Fruit fly (Drosophila melanogaster): ENCODE results near the gene hep.

Gene hep

DNA sequence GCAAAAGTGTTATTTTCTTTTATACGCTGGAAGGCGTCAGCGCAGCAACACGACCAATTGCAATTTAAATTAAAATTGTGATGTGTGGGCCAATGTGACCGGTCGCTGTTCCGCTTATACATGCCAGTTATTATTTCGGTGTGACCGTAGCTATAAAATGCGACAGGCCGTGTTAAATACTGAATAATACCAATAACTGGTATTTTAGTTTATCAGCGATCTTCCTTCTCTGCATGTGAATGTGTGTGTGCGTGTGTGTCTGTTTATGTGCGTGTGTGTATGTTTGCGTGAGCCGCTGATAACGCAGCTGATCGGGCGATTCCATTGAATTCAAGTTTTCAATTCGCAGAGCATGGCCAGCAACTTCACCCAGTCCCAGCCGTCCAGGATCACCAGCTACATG lies 38.5 kb upstream of the hep start, which contains the start of the genes CG32638, CG15717 and MFS10 (continued):
- TF ChIP-seq Sin3A (optimal IDR thresholded peaks at IDR 0.05): peak; percentile 33
- peak; percentile 21 for TF ChIP-seq Ets65A (GFP tag)
- TF ChIP-seq rib (GFP tag; IDR thresholded peaks at IDR 0.05): no peak
- TF ChIP-seq CG17385 (GFP tag; optimal IDR thresholded peaks at IDR 0.05): no peak
- TF ChIP-seq Nf-YA (GFP tag; IDR thresholded peaks at IDR 0.05): no peak
- TF ChIP-seq CG6791 (GFP tag; IDR thresholded peaks at IDR 0.05; ENCODE audit: partially characterized antibody): 0 out of 3 replicates have a peak, but pooled peaks have one; percentile 50
- TF ChIP-seq CG7271 (tag; optimal IDR thresholded peaks at IDR 0.05): peak; percentile 41
- peak; percentile 85 for TF ChIP-seq Ets97D (GFP tag; optimal IDR thresholded peaks at IDR 0.05)
- no peak for TF ChIP-seq CG2199 (GFP tag; IDR thresholded peaks at IDR 0.05)
- no peak for TF ChIP-seq sc (optimal IDR thresholded peaks at IDR 0.05)
- no peak for TF ChIP-seq sc (GFP tag; optimal IDR thresholded peaks at IDR 0.05)
- no peak for TF ChIP-seq chif (GFP tag; optimal IDR thresholded peaks at IDR 0.05)
- TF ChIP-seq CG9932 (GFP tag; IDR thresholded peaks at IDR 0.05): peak; percentile 30; the same call in 1 of the 2 replicates
- TF ChIP-seq Poxn (GFP tag; IDR thresholded peaks at IDR 0.05): no peak
- no peak for TF ChIP-seq Blimp-1 (GFP tag; optimal IDR thresholded peaks at IDR 0.05)
- no peak for TF ChIP-seq btn (GFP tag; optimal IDR thresholded peaks at IDR 0.05)
- no peak for TF ChIP-seq CG12219 (GFP tag; optimal IDR thresholded peaks at IDR 0.05)
- peak; percentile 53 for TF ChIP-seq Sry-δ (GFP tag; optimal IDR thresholded peaks at IDR 0.05)
- no peak for TF ChIP-seq ash1 (GFP tag; optimal IDR thresholded peaks at IDR 0.05)
- TF ChIP-seq chinmo (GFP tag; IDR thresholded peaks at IDR 0.05; ENCODE audit: partially characterized antibody): peak; percentile 90; the same call in 2 of the 4 replicates
- TF ChIP-seq CkIIα-i1 (GFP tag; IDR thresholded peaks at IDR 0.05): no peak
- no peak for TF ChIP-seq jumu (GFP tag; optimal IDR thresholded peaks at IDR 0.05)
- no peak for TF ChIP-seq jing (GFP tag; optimal IDR thresholded peaks at IDR 0.05)
- no peak for TF ChIP-seq bcd (GFP tag; optimal IDR thresholded peaks at IDR 0.05)
- no peak for TF ChIP-seq kay (GFP tag; optimal IDR thresholded peaks at IDR 0.05)
- TF ChIP-seq CG3065 (GFP tag; optimal IDR thresholded peaks at IDR 0.05): no peak
- peak; percentile 35 for TF ChIP-seq gro (GFP tag; optimal IDR thresholded peaks at IDR 0.05)
- TF ChIP-seq onecut (GFP tag; IDR thresholded peaks at IDR 0.05): no peak
- no peak for TF ChIP-seq gcm (GFP tag; optimal IDR thresholded peaks at IDR 0.05)
- peak; percentile 4 for TF ChIP-seq nerfin-1 (tag; optimal IDR thresholded peaks at IDR 0.05)
- TF ChIP-seq Hsf (GFP tag; optimal IDR thresholded peaks at IDR 0.05): no peak
- no peak for TF ChIP-seq ttk (GFP tag; IDR thresholded peaks at IDR 0.05)
- no peak for TF ChIP-seq D19B (GFP tag; optimal IDR thresholded peaks at IDR 0.05)
- TF ChIP-seq CG11723 (GFP tag; optimal IDR thresholded peaks at IDR 0.05): no peak
- no peak for TF ChIP-seq yki (optimal IDR thresholded peaks at IDR 0.05)
- TF ChIP-seq eyg (GFP tag; optimal IDR thresholded peaks at IDR 0.05): no peak
- TF ChIP-seq ems (GFP tag; optimal IDR thresholded peaks at IDR 0.05): no peak
- peak; percentile 38 for TF ChIP-seq CG7987 (GFP tag; optimal IDR thresholded peaks at IDR 0.05)
- TF ChIP-seq CG12071 (GFP tag; optimal IDR thresholded peaks at IDR 0.05): peak; percentile 44
- no peak for TF ChIP-seq CG2129 (GFP tag; IDR thresholded peaks at IDR 0.05; ENCODE audit: partially characterized antibody)
- TF ChIP-seq ssp (GFP tag; IDR thresholded peaks at IDR 0.05): no peak
- no peak for TF ChIP-seq hth (optimal IDR thresholded peaks at IDR 0.05)
- TF ChIP-seq CG34376 (GFP tag; optimal IDR thresholded peaks at IDR 0.05): no peak
- no peak for TF ChIP-seq mam (GFP tag; optimal IDR thresholded peaks at IDR 0.05)
- no peak for TF ChIP-seq CG18476 (GFP tag; optimal IDR thresholded peaks at IDR 0.05)
- no peak for TF ChIP-seq Atf3 (GFP tag; optimal IDR thresholded peaks at IDR 0.05)
- no peak for TF ChIP-seq crc (GFP tag; optimal IDR thresholded peaks at IDR 0.05)
- TF ChIP-seq CHES-1-like (GFP tag; optimal IDR thresholded peaks at IDR 0.05): peak; percentile 46
- TF ChIP-seq fd96Cb (tag; optimal IDR thresholded peaks at IDR 0.05): no peak
- no peak for TF ChIP-seq Xrp1 (GFP tag; IDR thresholded peaks at IDR 0.05)
- TF ChIP-seq pho (GFP tag; optimal IDR thresholded peaks at IDR 0.05): no peak
- TF ChIP-seq Sry-β (GFP tag; optimal IDR thresholded peaks at IDR 0.05): no peak
- TF ChIP-seq CG32772 (GFP tag; IDR thresholded peaks at IDR 0.05): no peak
- no peak for TF ChIP-seq gce (GFP tag; IDR thresholded peaks at IDR 0.05)

Data from whole organism, embryonic.